Fruit fly (Drosophila melanogaster) whole organism, prepupa: Measurements from ENCODE around the gene Nlp.

Source experiments
- CG10669 ChIP-seq: fragments of 200-800 bp; sonication (Bioruptor generic); optimal IDR thresholded peaks from 3 replicates; lab custom pipeline; 2018; ENCODE audit warnings: missing biosample characterization, mild to moderate bottlenecking, missing genetic modification characterization, moderate library complexity
- CG11762 ChIP-seq: fragments of 200-800 bp; sonication (Bioruptor generic); optimal IDR thresholded peaks from 3 replicates; lab custom pipeline; 2016; ENCODE audit warnings: missing biosample characterization, missing genetic modification characterization; ENCODE audit not compliant: insufficient read depth
- CG11902 ChIP-seq: fragments of 200-800 bp; sonication (Bioruptor generic); optimal IDR thresholded peaks from 3 replicates; lab custom pipeline; 2016; ENCODE audit warnings: missing biosample characterization, missing genetic modification characterization
- CG15336 ChIP-seq: fragments of 200-800 bp; sonication (Bioruptor generic); IDR thresholded peaks from 2 replicates; pipeline ENCODE4 v1.3.6; 2022; ENCODE audit warnings: missing biosample characterization, missing genetic modification characterization
- CG1621 ChIP-seq: fragments of 200-800 bp; sonication (Bioruptor generic); optimal IDR thresholded peaks from 3 replicates; lab custom pipeline; 2018; ENCODE audit warnings: missing biosample characterization, mild to moderate bottlenecking, missing genetic modification characterization
- CG3032 ChIP-seq: fragments of 200-800 bp; optimal IDR thresholded peaks from 2 replicates; lab custom pipeline; 2019; ENCODE audit warnings: missing biosample characterization, mild to moderate bottlenecking, missing genetic modification characterization, moderate library complexity
- CG31627 ChIP-seq: fragments of 200-800 bp; sonication (Bioruptor generic); optimal IDR thresholded peaks from 3 replicates; lab custom pipeline; 2016; ENCODE audit warnings: missing biosample characterization, missing genetic modification characterization
- CG32006 ChIP-seq: fragments of 200-800 bp; sonication (Bioruptor generic); optimal IDR thresholded peaks from 3 replicates; lab custom pipeline; 2017; ENCODE audit warnings: missing biosample characterization, mild to moderate bottlenecking, missing genetic modification characterization
- CG34406 ChIP-seq: fragments of 200-800 bp; sonication (Bioruptor generic); optimal IDR thresholded peaks from 3 replicates; lab custom pipeline; 2016; ENCODE audit warnings: missing biosample characterization, missing genetic modification characterization
- CG3919 ChIP-seq: fragments of 200-800 bp; sonication (Bioruptor generic); optimal IDR thresholded peaks from 3 replicates; lab custom pipeline; 2016; ENCODE audit warnings: missing biosample characterization, missing genetic modification characterization
- CG4318 ChIP-seq: fragments of 200-800 bp; sonication (Bioruptor generic); optimal IDR thresholded peaks from 3 replicates; lab custom pipeline; 2017; ENCODE audit warnings: missing biosample characterization, mild to moderate bottlenecking, missing genetic modification characterization
- CG6163 ChIP-seq: fragments of 200-800 bp; sonication (Bioruptor generic); IDR thresholded peaks from 3 replicates; pipeline ENCODE4 v1.3.6; 2022; ENCODE audit warnings: missing biosample characterization, missing genetic modification characterization
- CG6276 ChIP-seq: fragments of 200-800 bp; sonication (Bioruptor generic); optimal IDR thresholded peaks from 2 replicates; lab custom pipeline; 2017; ENCODE audit warnings: missing biosample characterization, mild to moderate bottlenecking, missing genetic modification characterization
- CG6792 ChIP-seq: fragments of 200-800 bp; sonication (Bioruptor generic); optimal IDR thresholded peaks from 3 replicates; lab custom pipeline; 2016; ENCODE audit warnings: missing biosample characterization, missing genetic modification characterization
- CG6854 ChIP-seq: fragments of 200-800 bp; sonication (Bioruptor generic); optimal IDR thresholded peaks from 2 replicates; lab custom pipeline; 2017; ENCODE audit warnings: missing biosample characterization, mild to moderate bottlenecking, missing genetic modification characterization
- CG7368 ChIP-seq: fragments of 200-800 bp; sonication (Bioruptor generic); optimal IDR thresholded peaks from 3 replicates; lab custom pipeline; 2016; ENCODE audit warnings: missing biosample characterization, missing genetic modification characterization
- CG8119 ChIP-seq: fragments of 200-800 bp; sonication (Bioruptor generic); IDR thresholded peaks from 3 replicates; pipeline ENCODE4 v1.3.6; 2022; ENCODE audit warnings: missing biosample characterization, missing genetic modification characterization
- CG8319 ChIP-seq: fragments of 200-800 bp; sonication (Bioruptor generic); optimal IDR thresholded peaks from 3 replicates; lab custom pipeline; 2016; ENCODE audit warnings: missing biosample characterization, missing genetic modification characterization
- CG8632 ChIP-seq: fragments of 200-800 bp; sonication (Bioruptor generic); optimal IDR thresholded peaks from 3 replicates; lab custom pipeline; 2016; ENCODE audit warnings: missing biosample characterization, missing genetic modification characterization
- CG9139 ChIP-seq: fragments of 200-800 bp; sonication (Bioruptor generic); optimal IDR thresholded peaks from 3 replicates; lab custom pipeline; 2017; ENCODE audit warnings: missing biosample characterization, mild to moderate bottlenecking, missing genetic modification characterization
- Eip75B ChIP-seq: fragments of 200-800 bp; sonication (Bioruptor generic); optimal IDR thresholded peaks from 3 replicates; lab custom pipeline; 2016; ENCODE audit warnings: missing biosample characterization, missing genetic modification characterization
- Ets21C ChIP-seq: fragments of 200-800 bp; sonication (Bioruptor generic); optimal IDR thresholded peaks from 3 replicates; lab custom pipeline; 2016; ENCODE audit warnings: missing biosample characterization, missing genetic modification characterization
- Ets96B ChIP-seq: fragments of 200-800 bp; optimal IDR thresholded peaks from 2 replicates; lab custom pipeline; 2019; ENCODE audit warnings: missing biosample characterization, mild to moderate bottlenecking, missing genetic modification characterization, moderate library complexity
- Gug ChIP-seq: fragments of 200-800 bp; sonication (Bioruptor generic); IDR thresholded peaks from 2 replicates; pipeline ENCODE4 v1.3.6; 2022; ENCODE audit warnings: missing biosample characterization, missing genetic modification characterization
- Hr39 ChIP-seq: fragments of 200-800 bp; sonication (Bioruptor generic); optimal IDR thresholded peaks from 2 replicates; lab custom pipeline; 2016; ENCODE audit warnings: missing biosample characterization, missing genetic modification characterization
- Hr4 ChIP-seq: fragments of 200-800 bp; sonication (Bioruptor generic); optimal IDR thresholded peaks from 3 replicates; lab custom pipeline; 2016; ENCODE audit warnings: missing biosample characterization, missing genetic modification characterization
- Met ChIP-seq: fragments of 200-800 bp; sonication (Bioruptor generic); optimal IDR thresholded peaks from 3 replicates; lab custom pipeline; 2016; ENCODE audit warnings: missing biosample characterization, missing genetic modification characterization
- OdsH ChIP-seq: fragments of 200-800 bp; sonication (Bioruptor generic); optimal IDR thresholded peaks from 3 replicates; lab custom pipeline; 2016; ENCODE audit warnings: missing biosample characterization, missing genetic modification characterization
- Smox ChIP-seq: fragments of 200-800 bp; sonication (Bioruptor generic); optimal IDR thresholded peaks from 3 replicates; lab custom pipeline; 2016; ENCODE audit warnings: missing biosample characterization, missing genetic modification characterization
- Sox102F ChIP-seq: fragments of 200-800 bp; sonication (Bioruptor generic); optimal IDR thresholded peaks from 2 replicates; lab custom pipeline; 2016; ENCODE audit warnings: missing biosample characterization, mild to moderate bottlenecking, missing genetic modification characterization
- Sox14 ChIP-seq: fragments of 200-800 bp; sonication (Bioruptor generic); optimal IDR thresholded peaks from 3 replicates; lab custom pipeline; 2016; ENCODE audit warnings: missing biosample characterization, missing genetic modification characterization
- Sox15 ChIP-seq: fragments of 200-800 bp; sonication (Bioruptor generic); optimal IDR thresholded peaks from 3 replicates; lab custom pipeline; 2016; ENCODE audit warnings: missing biosample characterization, missing genetic modification characterization
- achi ChIP-seq: fragments of 200-800 bp; sonication (Bioruptor generic); optimal IDR thresholded peaks from 3 replicates; lab custom pipeline; 2016; ENCODE audit warnings: missing biosample characterization, missing genetic modification characterization
- cyc ChIP-seq: fragments of 200-800 bp; sonication (Bioruptor generic); optimal IDR thresholded peaks from 3 replicates; lab custom pipeline; 2016; ENCODE audit warnings: missing biosample characterization, missing genetic modification characterization
- dac ChIP-seq: fragments of 200-800 bp; sonication (Bioruptor generic); optimal IDR thresholded peaks from 2 replicates; lab custom pipeline; 2017; ENCODE audit warnings: missing biosample characterization, mild to moderate bottlenecking, missing genetic modification characterization
- dsx ChIP-seq: fragments of 200-800 bp; optimal IDR thresholded peaks from 3 replicates; lab custom pipeline; 2019; ENCODE audit warnings: missing biosample characterization, mild to moderate bottlenecking, missing genetic modification characterization, moderate library complexity; ENCODE audit not compliant: poor library complexity, severe bottlenecking
- eg ChIP-seq: fragments of 200-800 bp; sonication (Bioruptor generic); IDR thresholded peaks from 3 replicates; pipeline ENCODE4 v1.3.6; 2022; ENCODE audit warnings: missing biosample characterization, missing genetic modification characterization
- esn ChIP-seq: fragments of 200-800 bp; sonication (Bioruptor generic); optimal IDR thresholded peaks from 2 replicates; lab custom pipeline; 2016; ENCODE audit warnings: missing biosample characterization, mild to moderate bottlenecking, missing genetic modification characterization, moderate library complexity
- fd59A ChIP-seq: fragments of 200-800 bp; sonication (Bioruptor generic); optimal IDR thresholded peaks from 2 replicates; lab custom pipeline; 2017; ENCODE audit warnings: missing biosample characterization, mild to moderate bottlenecking, missing genetic modification characterization, missing genetic modification reagents
- fd85E ChIP-seq: fragments of 200-800 bp; sonication (Bioruptor generic); optimal IDR thresholded peaks from 3 replicates; lab custom pipeline; 2016; ENCODE audit warnings: missing biosample characterization, missing genetic modification characterization
- fkh ChIP-seq: fragments of 200-800 bp; sonication (Bioruptor generic); optimal IDR thresholded peaks from 3 replicates; lab custom pipeline; 2017; ENCODE audit warnings: missing biosample characterization, mild to moderate bottlenecking, missing genetic modification characterization, moderate library complexity
- net ChIP-seq: fragments of 200-800 bp; sonication (Bioruptor generic); optimal IDR thresholded peaks from 3 replicates; lab custom pipeline; 2016; ENCODE audit warnings: missing biosample characterization, missing genetic modification characterization
- salr ChIP-seq, 2 experiments: fragments of 200-800 bp; sonication (Bioruptor generic); optimal IDR thresholded peaks; 3 replicates each; lab custom pipeline; 2016 to 2018; ENCODE audit warnings: missing biosample characterization in 2 of 2, missing genetic modification characterization in 2 of 2, mild to moderate bottlenecking in 1 of 2
- spab ChIP-seq: fragments of 200-800 bp; sonication (Bioruptor generic); optimal IDR thresholded peaks from 2 replicates; lab custom pipeline; 2017; ENCODE audit warnings: missing biosample characterization, mild to moderate bottlenecking, missing genetic modification characterization, missing genetic modification reagents
- ss ChIP-seq, 2 experiments: fragments of 200-800 bp; sonication (Bioruptor generic); optimal IDR thresholded peaks; 2 replicates in 1 of 2; 3 replicates in 1 of 2; lab custom pipeline; 2017 to 2018; ENCODE audit warnings: mild to moderate bottlenecking in 2 of 2, missing biosample characterization in 2 of 2, missing genetic modification characterization in 2 of 2, moderate library complexity in 1 of 2
- svp ChIP-seq: fragments of 200-800 bp; sonication (Bioruptor generic); peaks from one replicate; lab custom pipeline; 2016; ENCODE audit warnings: missing biosample characterization, missing genetic modification characterization
- topi ChIP-seq: fragments of 200-800 bp; sonication (Bioruptor generic); optimal IDR thresholded peaks from 3 replicates; lab custom pipeline; 2016; ENCODE audit warnings: missing biosample characterization, missing genetic modification characterization
- vri ChIP-seq: fragments of 200-800 bp; sonication (Bioruptor generic); optimal IDR thresholded peaks from 3 replicates; lab custom pipeline; 2016; ENCODE audit warnings: missing biosample characterization, mild to moderate bottlenecking, missing genetic modification characterization

Nlp gene

DNA sequence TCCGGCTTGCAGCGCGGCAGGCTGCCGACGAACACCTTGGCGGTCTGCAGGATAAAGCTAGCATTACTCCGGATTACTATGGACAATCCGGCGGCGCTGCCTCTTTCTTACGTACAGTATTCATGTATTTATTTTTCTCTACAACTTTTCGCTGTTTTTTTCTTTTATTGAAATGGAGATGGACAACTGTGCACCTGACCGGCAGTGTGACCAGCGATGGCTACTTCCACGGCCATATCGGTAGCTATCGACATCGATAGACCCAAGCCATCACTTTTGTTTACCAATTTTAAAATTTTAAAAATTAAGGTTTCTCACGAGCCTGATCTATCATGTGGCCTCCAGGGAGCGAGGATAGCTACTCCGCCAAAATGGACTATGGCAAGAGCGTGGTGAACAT is 9.6 kb upstream of the Nlp start, which contains the start of the genes CG7903 and Sas-6:
CG7903 (minus strand) TSS at position 197 of the 400 bp plus-strand sequence.
Sas-6 (plus strand) TSS at position 323 of the 400 bp plus-strand sequence.
- TF ChIP-seq fkh (GFP tag; lab: Kevin White, UChicago) (peak; percentile 70), CG6163 (0 out of 3 replicates have a peak, but pooled peaks have one; percentile 22), esn (GFP tag; lab: Kevin White, UChicago) (no peak), Sox14 (GFP tag; lab: Kevin White, UChicago) (peak; percentile 43), CG6854 (no peak), CG1621 (tag; lab: Kevin White, UChicago) (peak; percentile 16), ss (GFP tag; optimal IDR thresholded peaks at IDR 0.05; lab: Kevin White, UChicago) (no peak)

DNA sequence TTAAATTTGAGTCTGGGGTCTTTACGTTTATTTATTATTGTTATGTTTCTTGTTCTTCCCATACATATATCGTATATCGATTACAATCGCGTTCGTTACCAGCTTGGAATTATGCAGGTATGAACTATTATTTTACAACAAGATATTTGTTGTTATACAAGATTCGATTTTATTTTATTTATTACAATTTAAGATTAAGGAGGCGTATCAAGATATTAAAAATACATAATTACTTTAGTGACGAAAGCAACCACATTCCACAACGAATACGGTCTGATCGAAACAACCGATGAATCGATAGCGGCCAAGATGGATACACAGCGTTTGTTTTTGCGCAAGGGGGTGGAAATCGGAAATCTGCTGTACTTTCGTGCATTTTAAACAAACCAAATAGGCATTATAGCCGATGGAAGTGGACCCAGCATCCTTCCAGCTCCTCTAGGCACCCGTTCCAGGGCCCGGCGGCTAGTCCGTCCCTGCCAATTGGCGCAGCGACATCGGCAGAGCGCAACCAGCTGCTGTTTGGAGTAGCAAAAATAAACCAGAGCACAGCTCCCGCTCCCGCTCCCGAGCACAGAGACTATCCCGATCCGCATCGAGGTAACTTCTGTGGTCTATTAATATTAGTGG is 6.9 kb upstream of the Nlp start, which contains the start of the genes CG15525 and CG11504:
CG15525 (minus strand) TSS at position 70 of the 630 bp plus-strand sequence.
CG11504 (plus strand) TSS at position 294 of the 630 bp plus-strand sequence.
- no peak for TF ChIP-seq CG8319
- TF ChIP-seq CG32006, result no peak
- TF ChIP-seq Hr39 (GFP tag; lab: Kevin White, UChicago), result no peak
- no peak for TF ChIP-seq CG8632 (GFP tag; lab: Kevin White, UChicago)
- TF ChIP-seq achi, result no peak
- TF ChIP-seq ss (GFP tag; optimal IDR thresholded peaks at IDR 0.05; lab: Kevin White, UChicago), result no peak
- TF ChIP-seq CG31627 (GFP tag; lab: Kevin White, UChicago), result peak; percentile 50
- TF ChIP-seq CG3919, result no peak
- TF ChIP-seq CG15336, result no peak
- no peak for TF ChIP-seq CG4318
- no peak for TF ChIP-seq Eip75B (GFP tag; lab: Kevin White, UChicago)
- no peak for TF ChIP-seq spab
- no peak for TF ChIP-seq topi
- TF ChIP-seq esn (GFP tag; lab: Kevin White, UChicago), result peak; percentile 58
- no peak for TF ChIP-seq CG6163
- TF ChIP-seq vri, result no peak
- TF ChIP-seq Sox14 (GFP tag; lab: Kevin White, UChicago), result peak; percentile 80
- no peak for TF ChIP-seq dac
- no peak for TF ChIP-seq CG6276 (GFP tag; lab: Kevin White, UChicago)
- no peak for TF ChIP-seq CG1621 (tag; lab: Kevin White, UChicago)
- no peak for TF ChIP-seq eg (GFP tag; lab: Robert Waterston, UW)
- no peak for TF ChIP-seq fd85E
- TF ChIP-seq Ets21C (GFP tag; lab: Kevin White, UChicago), result no peak
- TF ChIP-seq CG11902, result peak; percentile 38
- no peak for TF ChIP-seq CG9139
- peak; percentile 20 for TF ChIP-seq CG3032 (tag; lab: Kevin White, UChicago)
- no peak for TF ChIP-seq dsx (GFP tag; lab: Kevin White, UChicago)
- TF ChIP-seq Sox15, result no peak
- no peak for TF ChIP-seq CG10669 (GFP tag; lab: Kevin White, UChicago)
- no peak for TF ChIP-seq Sox102F (GFP tag; lab: Kevin White, UChicago)
- no peak for TF ChIP-seq salr (GFP tag; optimal IDR thresholded peaks at IDR 0.05; lab: Kevin White, UChicago)
- TF ChIP-seq CG8119, result no peak
- peak; percentile 52; the same call in 1 of the 2 replicates for TF ChIP-seq Gug
- no peak for TF ChIP-seq svp
- no peak for TF ChIP-seq net (GFP tag; lab: Kevin White, UChicago)
- TF ChIP-seq CG11762, result no peak
- peak; percentile 33 for TF ChIP-seq Ets96B
- TF ChIP-seq Hr4, result no peak
- TF ChIP-seq CG6792, result no peak
- TF ChIP-seq cyc (GFP tag; lab: Kevin White, UChicago), result peak; percentile 49
- TF ChIP-seq fd59A (GFP tag; lab: Kevin White, UChicago), result no peak
- TF ChIP-seq OdsH (GFP tag; lab: Kevin White, UChicago), result no peak
- no peak for TF ChIP-seq Smox (GFP tag; lab: Kevin White, UChicago)
- no peak for TF ChIP-seq CG7368 (GFP tag; lab: Kevin White, UChicago)
- TF ChIP-seq Met (GFP tag; lab: Kevin White, UChicago), result no peak
- no peak for TF ChIP-seq CG34406 (GFP tag; lab: Kevin White, UChicago)
